Worm (Caenorhabditis elegans) whole organism, L1 larva: ENCODE data around the gene F39H12.1.

ENCODE experiments used
- C16A3.4 ChIP-seq: fragments of 150-350 bp; optimal IDR thresholded peaks from 2 replicates; lab custom pipeline; 2014; ENCODE audit warnings: missing biosample characterization, missing genetic modification characterization
- C34B4.2 ChIP-seq: sonication (generic microtip); optimal IDR thresholded peaks from 2 replicates; lab custom pipeline; 2017; ENCODE audit warnings: mild to moderate bottlenecking, missing genetic modification characterization, missing compliant biosample characterization
- Y116A8C.19 ChIP-seq: sonication (generic microtip); optimal IDR thresholded peaks from 2 replicates; lab custom pipeline; 2016; ENCODE audit warnings: missing compliant biosample characterization, missing genetic modification characterization, borderline replicate concordance
- aha-1 ChIP-seq: fragments of 150-350 bp; optimal IDR thresholded peaks from 2 replicates; lab custom pipeline; 2014; ENCODE audit warnings: missing biosample characterization, missing genetic modification characterization
- ceh-63 ChIP-seq: fragments of 200-800 bp; sonication (Bioruptor generic); optimal IDR thresholded peaks from 2 replicates; lab custom pipeline; 2018; ENCODE audit warnings: mild to moderate bottlenecking, missing genetic modification characterization, missing compliant biosample characterization
- ceh-8 ChIP-seq: fragments of 200-800 bp; sonication (Bioruptor generic); optimal IDR thresholded peaks from 2 replicates; lab custom pipeline; 2018; ENCODE audit warnings: mild to moderate bottlenecking, missing genetic modification characterization, moderate library complexity, missing compliant biosample characterization
- ceh-82 ChIP-seq, 3 experiments: fragments of 150-350 bp in 1 of 3; sonication (generic microtip) in 2 of 3; optimal IDR thresholded peaks; 2 replicates each; lab custom pipeline; 2014 to 2017; ENCODE audit warnings: missing biosample characterization in 3 of 3, missing genetic modification characterization in 3 of 3
- ceh-88 ChIP-seq: fragments of 200-800 bp; sonication (Bioruptor generic); IDR thresholded peaks from 2 replicates; pipeline ENCODE4 v1.3.6; 2022; ENCODE audit warnings: missing genetic modification characterization, missing compliant biosample characterization
- ces-1 ChIP-seq: fragments of 150-350 bp; optimal IDR thresholded peaks from 2 replicates; lab custom pipeline; 2014; ENCODE audit warnings: missing biosample characterization, missing genetic modification reagents, missing genetic modification characterization
- dsc-1 ChIP-seq: sonication (generic microtip); optimal IDR thresholded peaks from 2 replicates; lab custom pipeline; 2016; ENCODE audit warnings: mild to moderate bottlenecking, missing genetic modification characterization, missing compliant biosample characterization
- efl-1 ChIP-seq, 4 experiments: fragments of 150-350 bp; optimal IDR thresholded peaks in 3 of 4; peaks in 1 of 4; 1 replicate in 1 of 4; 2 replicates in 3 of 4; lab custom pipeline; 2014; ENCODE audit warnings: missing biosample characterization in 2 of 4, missing genetic modification characterization in 2 of 4, missing genetic modification reagents in 2 of 4
- efl-3 ChIP-seq: fragments of 200-800 bp; sonication (Bioruptor generic); optimal IDR thresholded peaks from 2 replicates; lab custom pipeline; 2018; ENCODE audit warnings: mild to moderate bottlenecking, missing genetic modification characterization, missing compliant biosample characterization
- egl-13 ChIP-seq: sonication (generic microtip); optimal IDR thresholded peaks from 2 replicates; lab custom pipeline; 2016; ENCODE audit warnings: missing genotype, missing genetic modification reagents, missing genetic modification characterization, missing compliant biosample characterization
- egl-27 ChIP-seq, 2 experiments: fragments of 150-350 bp in 1 of 2; sonication (generic microtip); optimal IDR thresholded peaks; 3 replicates each; lab custom pipeline; 2017 to 2018; ENCODE audit warnings: missing biosample characterization in 2 of 2, missing genetic modification characterization in 2 of 2, missing genetic modification reagents in 2 of 2
- elt-2 ChIP-seq: sonication (generic microtip); optimal IDR thresholded peaks from 2 replicates; lab custom pipeline; 2016; ENCODE audit warnings: missing genetic modification characterization, mild to moderate bottlenecking, inconsistent platforms, missing compliant biosample characterization, missing genetic modification reagents
- elt-3 ChIP-seq, 6 experiments: fragments of 150-350 bp in 1 of 6; sonication (generic microtip); optimal IDR thresholded peaks; 2 replicates each; lab custom pipeline; 2017 to 2018; ENCODE audit warnings: missing biosample characterization in 6 of 6, missing genetic modification characterization in 6 of 6, inconsistent platforms in 1 of 6
- fos-1 ChIP-seq: fragments of 150-350 bp; optimal IDR thresholded peaks from 2 replicates; lab custom pipeline; 2014; ENCODE audit warnings: missing biosample characterization, missing genetic modification characterization
- grh-1 ChIP-seq: fragments of 200-800 bp; sonication (Bioruptor generic); IDR thresholded peaks from 2 replicates; pipeline ENCODE4 v1.3.6; 2022; ENCODE audit warnings: missing genetic modification reagents, missing genetic modification characterization, missing compliant biosample characterization
- hlh-4 ChIP-seq: sonication (generic microtip); optimal IDR thresholded peaks from 2 replicates; lab custom pipeline; 2016; ENCODE audit warnings: mild to moderate bottlenecking, missing genetic modification characterization, missing compliant biosample characterization
- irx-1 ChIP-seq: sonication (generic microtip); optimal IDR thresholded peaks from 2 replicates; lab custom pipeline; 2016; ENCODE audit warnings: missing genetic modification characterization, missing compliant biosample characterization
- isw-1 ChIP-seq: fragments of 200-800 bp; sonication (Bioruptor generic); IDR thresholded peaks from 2 replicates; pipeline ENCODE4 v1.3.6; 2022; ENCODE audit warnings: missing genetic modification characterization, missing compliant biosample characterization
- lin-14 ChIP-seq: fragments of 200-800 bp; sonication (Bioruptor generic); optimal IDR thresholded peaks from 2 replicates; lab custom pipeline; 2018; ENCODE audit warnings: mild to moderate bottlenecking, missing genetic modification characterization, moderate library complexity, missing compliant biosample characterization
- lin-15B ChIP-seq: fragments of 150-350 bp; sonication (generic microtip); optimal IDR thresholded peaks from 3 replicates; lab custom pipeline; 2014; ENCODE audit warnings: missing biosample characterization, missing genetic modification characterization
- lin-35 ChIP-seq, 2 experiments: fragments of 150-350 bp; optimal IDR thresholded peaks; 2 replicates each; lab custom pipeline; 2014; ENCODE audit warnings: missing biosample characterization in 2 of 2, missing genetic modification characterization in 2 of 2, missing genetic modification reagents in 2 of 2
- lsy-2 ChIP-seq, 2 experiments: fragments of 150-350 bp; optimal IDR thresholded peaks; 2 replicates each; lab custom pipeline; 2014; ENCODE audit warnings: missing biosample characterization in 2 of 2, missing genetic modification characterization in 2 of 2
- mab-9 ChIP-seq: fragments of 200-800 bp; sonication (Bioruptor generic); IDR thresholded peaks from 2 replicates; pipeline ENCODE4 v1.3.6; 2022; ENCODE audit warnings: missing genetic modification reagents, missing genetic modification characterization, missing compliant biosample characterization
- mdl-1 ChIP-seq, 2 experiments: fragments of 150-350 bp; optimal IDR thresholded peaks; 2 replicates each; lab custom pipeline; 2014 to 2017; ENCODE audit warnings: missing biosample characterization in 2 of 2, missing genetic modification characterization in 2 of 2, inconsistent platforms in 1 of 2
- mep-1 ChIP-seq: fragments of 150-350 bp; optimal IDR thresholded peaks from 2 replicates; lab custom pipeline; 2014; ENCODE audit warnings: missing biosample characterization, missing genetic modification characterization
- nhr-20 ChIP-seq: sonication (generic microtip); optimal IDR thresholded peaks from 2 replicates; lab custom pipeline; 2016; ENCODE audit warnings: mild to moderate bottlenecking, missing genetic modification characterization, missing compliant biosample characterization
- nhr-237 ChIP-seq: fragments of 150-350 bp; optimal IDR thresholded peaks from 2 replicates; lab custom pipeline; 2014; ENCODE audit warnings: missing biosample characterization, missing genetic modification characterization
- nhr-47 ChIP-seq: sonication (generic microtip); optimal IDR thresholded peaks from 2 replicates; lab custom pipeline; 2016; ENCODE audit warnings: mild to moderate bottlenecking, missing genetic modification characterization, moderate library complexity, missing compliant biosample characterization
- nhr-71 ChIP-seq: sonication (generic microtip); optimal IDR thresholded peaks from 2 replicates; lab custom pipeline; 2016; ENCODE audit warnings: mild to moderate bottlenecking, missing genetic modification characterization, moderate library complexity, missing compliant biosample characterization
- nhr-76 ChIP-seq: sonication (generic microtip); optimal IDR thresholded peaks from 2 replicates; lab custom pipeline; 2017; ENCODE audit warnings: missing biosample characterization, missing genetic modification characterization
- nhr-77 ChIP-seq: fragments of 150-350 bp; optimal IDR thresholded peaks from 2 replicates; lab custom pipeline; 2014; ENCODE audit warnings: missing biosample characterization, missing genetic modification characterization
- nhr-85 ChIP-seq: sonication (generic microtip); peaks from one replicate; lab custom pipeline; 2016; ENCODE audit warnings: missing genetic modification characterization, inconsistent platforms, missing compliant biosample characterization
- nhr-90 ChIP-seq: sonication (generic microtip); optimal IDR thresholded peaks from 2 replicates; lab custom pipeline; 2016; ENCODE audit warnings: mild to moderate bottlenecking, missing genetic modification characterization, missing compliant biosample characterization; ENCODE audit not compliant: poor library complexity
- pax-3 ChIP-seq: fragments of 200-800 bp; sonication (Bioruptor generic); optimal IDR thresholded peaks from 2 replicates; lab custom pipeline; 2018; ENCODE audit warnings: mild to moderate bottlenecking, missing genetic modification characterization, moderate library complexity, missing compliant biosample characterization
- pqm-1 ChIP-seq: sonication (generic microtip); optimal IDR thresholded peaks from 3 replicates; lab custom pipeline; 2017; ENCODE audit warnings: missing biosample characterization, missing genetic modification characterization
- rnt-1 ChIP-seq: sonication (generic microtip); optimal IDR thresholded peaks from 2 replicates; lab custom pipeline; 2016; ENCODE audit warnings: mild to moderate bottlenecking, missing genetic modification characterization, moderate library complexity, missing compliant biosample characterization
- skn-1 ChIP-seq: fragments of 150-350 bp; optimal IDR thresholded peaks from 2 replicates; lab custom pipeline; 2014; ENCODE audit warnings: missing biosample characterization, missing genetic modification characterization
- snpc-4 ChIP-seq: fragments of 150-350 bp; optimal IDR thresholded peaks from 2 replicates; lab custom pipeline; 2014; ENCODE audit warnings: missing biosample characterization, missing genetic modification characterization
- snu-23 ChIP-seq: sonication (generic microtip); optimal IDR thresholded peaks from 2 replicates; lab custom pipeline; 2016; ENCODE audit warnings: missing genetic modification characterization, missing compliant biosample characterization
- tlp-1 ChIP-seq: fragments of 150-350 bp; optimal IDR thresholded peaks from 2 replicates; lab custom pipeline; 2014; ENCODE audit warnings: missing biosample characterization, missing genetic modification characterization
- unc-62 ChIP-seq: fragments of 150-350 bp; optimal IDR thresholded peaks from 2 replicates; lab custom pipeline; 2014; ENCODE audit warnings: missing biosample characterization, missing genetic modification reagents, missing genetic modification characterization
- zag-1 ChIP-seq: fragments of 150-350 bp; optimal IDR thresholded peaks from 2 replicates; lab custom pipeline; 2014; ENCODE audit warnings: missing biosample characterization, missing genetic modification characterization
- ztf-11 ChIP-seq, 2 experiments: sonication (generic microtip); optimal IDR thresholded peaks; 2 replicates each; lab custom pipeline; 2016 to 2017; ENCODE audit warnings: missing genetic modification characterization in 2 of 2, missing biosample characterization in 1 of 2, missing compliant biosample characterization in 1 of 2
- ztf-4 ChIP-seq: fragments of 150-350 bp; optimal IDR thresholded peaks from 2 replicates; lab custom pipeline; 2014; ENCODE audit warnings: missing biosample characterization, missing genetic modification characterization

F39H12.1 gene

DNA sequence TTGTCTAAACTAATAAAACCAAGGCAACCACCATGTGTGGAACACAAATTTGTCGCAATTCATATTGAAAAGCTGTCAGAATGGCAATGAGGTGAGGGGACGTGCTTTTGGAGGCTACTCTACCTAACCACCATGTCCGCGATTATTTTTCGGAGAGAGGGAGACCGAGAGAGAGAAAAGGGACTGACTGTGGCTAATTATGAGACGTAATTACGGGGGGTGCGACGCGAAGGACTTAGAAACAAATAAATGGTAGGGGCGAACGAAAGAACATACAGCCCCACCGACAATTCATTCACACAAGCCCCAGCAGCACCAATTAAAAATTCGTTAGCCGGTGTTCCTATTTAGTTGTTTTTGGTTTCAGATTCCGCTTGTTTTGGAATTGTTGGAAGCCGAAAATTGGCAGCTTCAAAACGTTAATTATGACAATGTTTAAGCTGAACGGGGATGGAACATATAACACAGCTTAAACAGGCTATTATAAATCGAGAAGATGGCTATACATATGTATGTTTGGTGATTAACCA lies 18.2 kb downstream of the F39H12.1 start:
- no peak for TF ChIP-seq lin-14
- no peak for TF ChIP-seq snu-23 (GFP tag; lab: Kevin White, UChicago)
- TF ChIP-seq lin-15B (tag; lab: Kevin White, UChicago): no peak
- no peak for TF ChIP-seq ceh-8 (GFP tag; lab: Kevin White, UChicago)
- no peak for TF ChIP-seq ceh-63 (GFP tag; lab: Kevin White, UChicago)
- TF ChIP-seq nhr-237 (tag; lab: Kevin White, UChicago): no peak
- TF ChIP-seq lin-35 (GFP tag; optimal IDR thresholded peaks at IDR 0.05; lab: Kevin White, UChicago): no peak
- no peak for TF ChIP-seq snpc-4 (tag; lab: Kevin White, UChicago)
- no peak for TF ChIP-seq lsy-2 (tag; optimal IDR thresholded peaks at IDR 0.05; lab: Kevin White, UChicago)
- TF ChIP-seq nhr-20 (tag; lab: Kevin White, UChicago): no peak
- no peak for TF ChIP-seq ceh-88 (GFP tag; lab: Robert Waterston, UW)
- no peak for TF ChIP-seq nhr-85
- TF ChIP-seq skn-1: no peak
- TF ChIP-seq zag-1 (tag; lab: Kevin White, UChicago): no peak
- no peak for TF ChIP-seq mab-9
- no peak for TF ChIP-seq grh-1 (GFP tag; lab: Robert Waterston, UW)
- no peak for TF ChIP-seq mdl-1 (tag; optimal IDR thresholded peaks at IDR 0.05; lab: Kevin White, UChicago)
- TF ChIP-seq C16A3.4 (tag; lab: Kevin White, UChicago): no peak
- no peak for TF ChIP-seq egl-13
- TF ChIP-seq isw-1 (GFP tag; lab: Robert Waterston, UW): no peak

DNA sequence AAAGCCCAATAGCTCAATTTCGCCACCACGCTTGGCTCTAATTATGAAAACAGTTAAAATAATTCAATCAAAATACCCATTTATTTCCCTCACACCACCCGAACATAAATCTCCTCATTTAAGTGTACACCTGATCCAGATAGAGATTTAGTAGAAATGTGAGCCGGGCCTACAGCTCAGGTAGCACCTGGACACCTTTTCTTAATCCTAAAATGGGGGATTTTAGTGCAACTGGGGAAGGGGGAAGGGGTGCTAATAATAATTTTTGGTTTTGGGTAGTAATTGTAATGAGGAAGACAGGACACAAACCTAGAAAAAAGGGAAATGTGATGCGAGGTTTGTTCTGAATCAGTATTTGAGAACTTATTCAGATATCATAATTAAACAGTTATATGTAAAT lies 19.0 kb downstream of the F39H12.1 start:
- TF ChIP-seq efl-1 (optimal IDR thresholded peaks at IDR 0.05; lab: Kevin White, UChicago): no peak
- TF ChIP-seq efl-1 (GFP tag; optimal IDR thresholded peaks at IDR 0.05 in 1 of 2; lab: Kevin White, UChicago): no peak
- no peak for TF ChIP-seq C34B4.2
- no peak for TF ChIP-seq aha-1
- no peak for TF ChIP-seq nhr-85
- TF ChIP-seq dsc-1 (tag; lab: Kevin White, UChicago): no peak
- no peak for TF ChIP-seq ceh-8 (GFP tag; lab: Kevin White, UChicago)
- no peak for TF ChIP-seq egl-13
- TF ChIP-seq elt-2 (tag; lab: Kevin White, UChicago): no peak
- TF ChIP-seq nhr-71 (tag; lab: Kevin White, UChicago): no peak
- TF ChIP-seq pax-3 (tag; lab: Kevin White, UChicago): no peak
- TF ChIP-seq, all 84 proteins: peak for 0

DNA sequence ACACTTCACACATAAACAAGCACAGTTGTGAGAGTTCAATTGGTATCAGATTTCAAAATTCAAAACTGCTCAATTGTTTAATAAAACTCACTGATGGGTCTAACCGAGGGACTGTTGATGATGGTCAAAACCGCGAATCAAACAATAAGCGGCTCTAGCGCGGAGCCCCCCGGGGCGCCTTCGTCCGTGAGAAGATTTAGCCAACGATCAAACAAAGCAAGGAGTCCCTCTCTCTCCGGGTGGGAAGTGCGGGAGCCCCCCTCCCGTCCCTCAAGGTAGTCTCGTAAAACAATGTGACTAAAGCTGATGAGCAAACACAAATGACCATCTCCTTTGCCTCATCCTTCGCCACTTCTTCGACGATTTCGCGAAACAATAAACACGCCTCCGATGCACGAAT lies 23.1 kb downstream of the F39H12.1 start:
- TF ChIP-seq nhr-90 (tag; lab: Kevin White, UChicago) (no peak), dsc-1 (tag; lab: Kevin White, UChicago) (no peak), ztf-11 (tag; optimal IDR thresholded peaks at IDR 0.05; lab: Kevin White, UChicago) (no peak), ces-1 (GFP tag; lab: Kevin White, UChicago) (no peak), unc-62 (no peak), skn-1 (no peak), fos-1 (no peak), ztf-4 (no peak)

DNA sequence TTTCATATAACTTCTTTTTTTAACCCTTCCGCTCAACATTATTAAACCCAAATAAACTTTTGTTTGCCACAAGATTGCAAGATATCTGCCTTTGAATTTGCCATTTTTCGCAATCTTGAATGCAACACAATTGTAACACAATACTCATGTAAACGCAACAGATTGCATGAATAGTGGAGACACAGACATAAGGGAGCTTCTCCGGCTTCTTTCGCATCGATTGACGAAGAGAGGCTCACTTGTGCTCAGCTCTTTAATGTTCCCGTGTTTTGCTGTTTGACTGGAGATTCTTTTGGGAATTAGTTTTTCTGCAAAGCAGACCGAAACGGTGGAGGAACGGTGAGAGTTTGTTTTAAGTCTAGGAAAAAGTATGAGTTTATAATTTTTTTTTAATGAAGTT lies 24.8 kb downstream of the F39H12.1 start, which contains the start of gene F56F10.2:
Gene F56F10.2 (plus strand): TSS at position 215 of the 400 bp plus-strand sequence.
- TF ChIP-seq mep-1 (tag; lab: Kevin White, UChicago): peak; percentile 5
- no peak for TF ChIP-seq irx-1
- no peak for TF ChIP-seq elt-3 (tag; optimal IDR thresholded peaks at IDR 0.05; lab: Kevin White, UChicago)
- TF ChIP-seq egl-27 (tag; optimal IDR thresholded peaks at IDR 0.05; lab: Kevin White, UChicago): no peak
- TF ChIP-seq pax-3 (tag; lab: Kevin White, UChicago): no peak
- no peak for TF ChIP-seq lsy-2 (tag; optimal IDR thresholded peaks at IDR 0.05; lab: Kevin White, UChicago)
- peak in 2 of 3 experiments; percentile 0 to 18 for TF ChIP-seq ceh-82 (tag; optimal IDR thresholded peaks at IDR 0.05; lab: Kevin White, UChicago)
- TF ChIP-seq rnt-1 (tag; lab: Kevin White, UChicago): no peak
- TF ChIP-seq skn-1: peak; percentile 44
- peak; percentile 32 for TF ChIP-seq nhr-71 (tag; lab: Kevin White, UChicago)
- TF ChIP-seq ztf-11 (tag; optimal IDR thresholded peaks at IDR 0.05; lab: Kevin White, UChicago): no peak
- TF ChIP-seq snpc-4 (tag; lab: Kevin White, UChicago): no peak
- TF ChIP-seq nhr-76 (tag; lab: Kevin White, UChicago): no peak
- no peak for TF ChIP-seq isw-1 (GFP tag; lab: Robert Waterston, UW)
- no peak for TF ChIP-seq hlh-4 (tag; lab: Kevin White, UChicago)
- no peak for TF ChIP-seq nhr-77 (tag; lab: Kevin White, UChicago)
- no peak for TF ChIP-seq Y116A8C.19 (tag; lab: Kevin White, UChicago)
- TF ChIP-seq pqm-1 (tag; lab: Kevin White, UChicago): no peak
- TF ChIP-seq tlp-1: no peak
- TF ChIP-seq lin-14: peak; percentile 72
- TF ChIP-seq efl-3 (GFP tag; lab: Kevin White, UChicago): no peak
- peak; percentile 12 for TF ChIP-seq nhr-47
